Worm (Caenorhabditis elegans) whole organism, young adult: ENCODE measurements around the gene ddx-46.

Experiments
- B0019.2 ChIP-seq: fragments of 200-800 bp; sonication (Bioruptor generic); conservative IDR thresholded peaks from 2 replicates; pipeline ENCODE4 v1.3.6; 2022; ENCODE audit warnings: missing genetic modification reagents, missing genetic modification characterization, missing compliant biosample characterization
- B0336.3 ChIP-seq: fragments of 200-800 bp; sonication (Bioruptor generic); IDR thresholded peaks from 2 replicates; pipeline ENCODE4 v1.3.6; 2022; ENCODE audit warnings: missing genetic modification characterization, missing compliant biosample characterization
- C06A6.2 ChIP-seq: fragments of 200-800 bp; sonication (Bioruptor generic); conservative IDR thresholded peaks from 2 replicates; pipeline ENCODE4 v1.3.6; 2022; ENCODE audit warnings: missing genetic modification characterization, missing compliant biosample characterization
- C17E4.6 ChIP-seq: fragments of 200-800 bp; sonication (Bioruptor generic); IDR thresholded peaks from 2 replicates; pipeline ENCODE4 v1.3.6; 2022; ENCODE audit warnings: missing genetic modification reagents, missing genetic modification characterization, missing compliant biosample characterization
- F10E7.11 ChIP-seq: sonication (generic microtip); optimal IDR thresholded peaks from 2 replicates; lab custom pipeline; 2017; ENCODE audit warnings: mild to moderate bottlenecking, missing genetic modification characterization, moderate library complexity, missing compliant biosample characterization
- F23B12.7 ChIP-seq: sonication (generic microtip); optimal IDR thresholded peaks from 2 replicates; lab custom pipeline; 2017; ENCODE audit warnings: missing genetic modification characterization, mild to moderate bottlenecking, missing compliant biosample characterization, antibody characterized with exemption, moderate library complexity; ENCODE audit not compliant: insufficient read depth
- F33H1.4 ChIP-seq: fragments of 200-800 bp; sonication (Bioruptor generic); IDR thresholded peaks from 2 replicates; pipeline ENCODE4 v1.3.6; 2022; ENCODE audit warnings: missing genetic modification reagents, missing genetic modification characterization, missing compliant biosample characterization
- F37B4.10 ChIP-seq: fragments of 200-800 bp; sonication (Bioruptor generic); IDR thresholded peaks from 2 replicates; pipeline ENCODE4 v1.3.6; 2022; ENCODE audit warnings: missing genetic modification characterization, missing compliant biosample characterization
- F57A8.1 ChIP-seq: fragments of 200-800 bp; sonication (Bioruptor generic); optimal IDR thresholded peaks from 2 replicates; lab custom pipeline; 2018; ENCODE audit warnings: mild to moderate bottlenecking, missing genetic modification characterization, moderate library complexity, missing compliant biosample characterization
- K11D2.4 ChIP-seq: fragments of 200-800 bp; sonication (Bioruptor generic); IDR thresholded peaks from 2 replicates; pipeline ENCODE4 v1.3.6; 2022; ENCODE audit warnings: missing genetic modification reagents, missing genetic modification characterization, missing compliant biosample characterization
- T26A5.8 ChIP-seq: sonication (generic microtip); optimal IDR thresholded peaks from 2 replicates; lab custom pipeline; 2016; ENCODE audit warnings: missing genetic modification characterization, missing compliant biosample characterization
- Y79H2A.3 ChIP-seq: fragments of 200-800 bp; sonication (Bioruptor generic); conservative IDR thresholded peaks from 2 replicates; pipeline ENCODE4 v1.3.6; 2022; ENCODE audit warnings: missing genetic modification reagents, missing genetic modification characterization, missing compliant biosample characterization
- Y95B8A.8 ChIP-seq: fragments of 200-800 bp; sonication (Bioruptor generic); IDR thresholded peaks from 2 replicates; pipeline ENCODE4 v1.3.6; 2022; ENCODE audit warnings: missing genetic modification reagents, missing genetic modification characterization, missing compliant biosample characterization
- akir-1 ChIP-seq: fragments of 200-800 bp; sonication (Bioruptor generic); optimal IDR thresholded peaks from 2 replicates; lab custom pipeline; 2018; ENCODE audit warnings: mild to moderate bottlenecking, missing genetic modification characterization, moderate library complexity, missing compliant biosample characterization
- aptf-3 ChIP-seq: fragments of 200-800 bp; sonication (Bioruptor generic); IDR thresholded peaks from 2 replicates; pipeline ENCODE4 v1.3.6; 2022; ENCODE audit warnings: missing genetic modification characterization, missing compliant biosample characterization
- atf-7 ChIP-seq: sonication (generic microtip); optimal IDR thresholded peaks from 2 replicates; lab custom pipeline; 2017; ENCODE audit warnings: mild to moderate bottlenecking, missing genetic modification characterization, missing compliant biosample characterization
- attf-3 ChIP-seq: fragments of 200-800 bp; sonication (Bioruptor generic); conservative IDR thresholded peaks from 2 replicates; pipeline ENCODE4 v1.3.6; 2022; ENCODE audit warnings: missing genetic modification reagents, missing genetic modification characterization, missing compliant biosample characterization
- attf-5 ChIP-seq: fragments of 200-800 bp; sonication (Bioruptor generic); optimal IDR thresholded peaks from 2 replicates; lab custom pipeline; 2018; ENCODE audit warnings: mild to moderate bottlenecking, missing genetic modification characterization, missing compliant biosample characterization
- bed-1 ChIP-seq: fragments of 200-800 bp; sonication (Bioruptor generic); IDR thresholded peaks from 2 replicates; pipeline ENCODE4 v1.3.6; 2022; ENCODE audit warnings: missing genetic modification reagents, missing genetic modification characterization, missing compliant biosample characterization
- die-1 ChIP-seq: sonication (generic microtip); optimal IDR thresholded peaks from 2 replicates; lab custom pipeline; 2016; ENCODE audit warnings: missing genotype, mild to moderate bottlenecking, missing genetic modification characterization, missing compliant biosample characterization
- dox-1 ChIP-seq: fragments of 200-800 bp; sonication (Bioruptor generic); IDR thresholded peaks from 2 replicates; pipeline ENCODE4 v1.3.6; 2022; ENCODE audit warnings: missing genetic modification reagents, missing genetic modification characterization, missing compliant biosample characterization
- egl-18 ChIP-seq: fragments of 200-800 bp; sonication (Bioruptor generic); IDR thresholded peaks from 2 replicates; pipeline ENCODE4 v1.3.6; 2022; ENCODE audit warnings: missing genetic modification reagents, missing genetic modification characterization, missing compliant biosample characterization
- egrh-3 ChIP-seq: fragments of 200-800 bp; sonication (Bioruptor generic); IDR thresholded peaks from 2 replicates; pipeline ENCODE4 v1.3.6; 2022; ENCODE audit warnings: missing genetic modification reagents, missing genetic modification characterization, missing compliant biosample characterization
- fkh-3 ChIP-seq: sonication (generic microtip); optimal IDR thresholded peaks from 2 replicates; lab custom pipeline; 2016; ENCODE audit warnings: mild to moderate bottlenecking, missing genetic modification characterization, missing compliant biosample characterization
- hlh-12 ChIP-seq: sonication (generic microtip); optimal IDR thresholded peaks from 2 replicates; lab custom pipeline; 2016; ENCODE audit warnings: missing genetic modification characterization, missing compliant biosample characterization
- hmg-1.2 ChIP-seq: fragments of 200-800 bp; sonication (Bioruptor generic); IDR thresholded peaks from 2 replicates; pipeline ENCODE4 v1.3.6; 2022; ENCODE audit warnings: missing genetic modification reagents, missing genetic modification characterization, missing compliant biosample characterization
- lin-40 ChIP-seq: sonication (generic microtip); optimal IDR thresholded peaks from 2 replicates; lab custom pipeline; 2016; ENCODE audit warnings: missing genetic modification characterization, mild to moderate bottlenecking, missing compliant biosample characterization, missing genotype, missing genetic modification reagents
- lin-54 ChIP-seq: fragments of 200-800 bp; sonication (Bioruptor generic); optimal IDR thresholded peaks from 2 replicates; lab custom pipeline; 2018; ENCODE audit warnings: mild to moderate bottlenecking, missing genetic modification characterization, missing compliant biosample characterization
- lir-1 ChIP-seq: fragments of 200-800 bp; sonication (Bioruptor generic); conservative IDR thresholded peaks from 2 replicates; pipeline ENCODE4 v1.3.6; 2022; ENCODE audit warnings: missing genetic modification reagents, missing genetic modification characterization, missing compliant biosample characterization
- lsl-1 ChIP-seq: fragments of 200-800 bp; sonication (Bioruptor generic); optimal IDR thresholded peaks from 2 replicates; lab custom pipeline; 2018; ENCODE audit warnings: mild to moderate bottlenecking, missing genetic modification characterization, moderate library complexity, missing compliant biosample characterization
- lsy-27 ChIP-seq: sonication (generic microtip); optimal IDR thresholded peaks from 2 replicates; lab custom pipeline; 2017; ENCODE audit warnings: missing genetic modification characterization, mild to moderate bottlenecking, missing compliant biosample characterization, antibody characterized with exemption, missing genotype, borderline replicate concordance; ENCODE audit not compliant: insufficient read depth
- nfya-2 ChIP-seq: fragments of 200-800 bp; sonication (Bioruptor generic); IDR thresholded peaks from 2 replicates; pipeline ENCODE4 v1.3.6; 2022; ENCODE audit warnings: missing genetic modification reagents, missing genetic modification characterization, missing compliant biosample characterization
- nfyb-1 ChIP-seq: fragments of 200-800 bp; sonication (Bioruptor generic); IDR thresholded peaks from 2 replicates; pipeline ENCODE4 v1.3.6; 2022; ENCODE audit warnings: missing genetic modification reagents, missing genetic modification characterization, missing compliant biosample characterization
- nhr-120 ChIP-seq: fragments of 200-800 bp; sonication (Bioruptor generic); IDR thresholded peaks from 2 replicates; pipeline ENCODE4 v1.3.6; 2022; ENCODE audit warnings: missing genetic modification characterization, missing compliant biosample characterization
- nhr-27 ChIP-seq: fragments of 200-800 bp; sonication (Bioruptor generic); optimal IDR thresholded peaks from 2 replicates; lab custom pipeline; 2018; ENCODE audit warnings: mild to moderate bottlenecking, missing genetic modification characterization, moderate library complexity, missing compliant biosample characterization
- nhr-80 ChIP-seq: sonication (generic microtip); optimal IDR thresholded peaks from 2 replicates; lab custom pipeline; 2016; ENCODE audit warnings: missing genetic modification characterization, missing compliant biosample characterization
- nhr-90 ChIP-seq: sonication (generic microtip); optimal IDR thresholded peaks from 2 replicates; lab custom pipeline; 2016; ENCODE audit warnings: missing genotype, mild to moderate bottlenecking, missing genetic modification characterization, missing compliant biosample characterization
- rcor-1 ChIP-seq: fragments of 200-800 bp; sonication (Bioruptor generic); IDR thresholded peaks from 2 replicates; pipeline ENCODE4 v1.3.6; 2022; ENCODE audit warnings: missing genetic modification reagents, missing genetic modification characterization, missing compliant biosample characterization
- rpc-1 ChIP-seq, 2 experiments: fragments of 150-350 bp in 1 of 2; sonication (generic microtip) in 1 of 2; optimal IDR thresholded peaks; 2 replicates each; lab custom pipeline; 2014 to 2018; ENCODE audit warnings: missing biosample characterization in 1 of 2, missing genetic modification characterization in 1 of 2, missing genetic modification reagents in 1 of 2, missing genotype in 1 of 2
- snpc-1.1 ChIP-seq: sonication (generic microtip); optimal IDR thresholded peaks from 2 replicates; lab custom pipeline; 2017; ENCODE audit warnings: missing genetic modification characterization, mild to moderate bottlenecking, missing compliant biosample characterization, antibody characterized with exemption, moderate library complexity, missing genotype, missing genetic modification reagents; ENCODE audit not compliant: insufficient read depth
- sptf-2 ChIP-seq: fragments of 200-800 bp; sonication (Bioruptor generic); optimal IDR thresholded peaks from 2 replicates; lab custom pipeline; 2018; ENCODE audit warnings: mild to moderate bottlenecking, missing genetic modification characterization, missing compliant biosample characterization
- unc-130 ChIP-seq: sonication (generic microtip); optimal IDR thresholded peaks from 2 replicates; lab custom pipeline; 2016; ENCODE audit warnings: missing genetic modification reagents, missing genetic modification characterization, missing compliant biosample characterization
- zfh-2 ChIP-seq: fragments of 200-800 bp; sonication (Bioruptor generic); conservative IDR thresholded peaks from 2 replicates; pipeline ENCODE4 v1.3.6; 2022; ENCODE audit warnings: missing genetic modification reagents, missing genetic modification characterization, missing compliant biosample characterization
- zim-3 ChIP-seq: sonication (generic microtip); optimal IDR thresholded peaks from 2 replicates; lab custom pipeline; 2017; ENCODE audit warnings: mild to moderate bottlenecking, missing genetic modification characterization, moderate library complexity, missing compliant biosample characterization
- ztf-22 ChIP-seq: fragments of 200-800 bp; sonication (Bioruptor generic); optimal IDR thresholded peaks from 2 replicates; lab custom pipeline; 2018; ENCODE audit warnings: mild to moderate bottlenecking, missing genetic modification characterization, moderate library complexity, missing compliant biosample characterization
- ztf-25 ChIP-seq: fragments of 200-800 bp; sonication (Bioruptor generic); IDR thresholded peaks from 2 replicates; pipeline ENCODE4 v1.3.6; 2022; ENCODE audit warnings: missing genetic modification reagents, missing genetic modification characterization, missing compliant biosample characterization
- ztf-3 ChIP-seq: fragments of 200-800 bp; sonication (Bioruptor generic); optimal IDR thresholded peaks from 2 replicates; lab custom pipeline; 2018; ENCODE audit warnings: mild to moderate bottlenecking, missing genetic modification characterization, missing compliant biosample characterization

The ddx-46 gene

ce11 chrIV:1261930-1262329, 47.5 kb downstream of the ddx-46 start:
- TF ChIP-seq atf-7 (tag; lab: Kevin White, UChicago) (no peak), egrh-3 (no peak), F37B4.10 (no peak), B0336.3 (no peak), nhr-27 (tag; lab: Kevin White, UChicago) (no peak), Y95B8A.8 (GFP tag; lab: Robert Waterston, UW) (no peak), dox-1 (GFP tag; lab: Robert Waterston, UW) (no peak), attf-3 (no peak), T26A5.8 (no peak), zim-3 (no peak), nhr-80 (tag; lab: Kevin White, UChicago) (no peak), ztf-3 (GFP tag; lab: Kevin White, UChicago) (no peak), K11D2.4 (GFP tag; lab: Robert Waterston, UW) (no peak), akir-1 (no peak), nfyb-1 (GFP tag; lab: Robert Waterston, UW) (no peak), F57A8.1 (GFP tag; lab: Kevin White, UChicago) (no peak), lsy-27 (no peak), zfh-2 (GFP tag; lab: Robert Waterston, UW) (no peak), C17E4.6 (GFP tag; lab: Robert Waterston, UW) (no peak)

DNA sequence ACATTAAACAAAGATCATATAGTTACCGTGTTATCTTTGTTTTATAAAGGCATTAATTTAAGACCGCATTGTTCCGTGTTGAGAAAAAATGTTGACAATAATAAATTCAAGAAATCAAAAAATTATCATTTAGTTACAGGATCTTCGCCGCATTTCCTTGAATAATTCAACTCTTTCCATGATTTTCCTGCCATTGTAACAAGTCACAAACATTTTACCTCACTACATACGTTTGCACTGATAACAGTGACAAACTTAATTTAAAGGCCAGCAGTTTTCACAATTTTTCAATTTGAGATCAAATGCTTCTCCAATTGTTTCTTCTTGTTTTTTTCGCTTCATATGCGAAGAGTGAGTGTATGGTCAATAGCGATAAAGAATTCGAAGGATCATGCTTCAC, 48.4 kb downstream of the ddx-46 start, which contains the start of gene clec-169:
TSS of gene clec-169 (plus strand) at position 301 of the 400 bp plus-strand sequence.
- TF ChIP-seq attf-3 (no peak), bed-1 (GFP tag; lab: Robert Waterston, UW) (no peak), F10E7.11 (tag; lab: Kevin White, UChicago) (no peak), lir-1 (no peak), unc-130 (GFP tag; lab: Kevin White, UChicago) (no peak), Y79H2A.3 (GFP tag; lab: Robert Waterston, UW) (no peak), lsl-1 (GFP tag; lab: Kevin White, UChicago) (no peak), hlh-12 (tag; lab: Kevin White, UChicago) (no peak), rcor-1 (no peak), lin-54 (GFP tag; lab: Kevin White, UChicago) (no peak)

DNA sequence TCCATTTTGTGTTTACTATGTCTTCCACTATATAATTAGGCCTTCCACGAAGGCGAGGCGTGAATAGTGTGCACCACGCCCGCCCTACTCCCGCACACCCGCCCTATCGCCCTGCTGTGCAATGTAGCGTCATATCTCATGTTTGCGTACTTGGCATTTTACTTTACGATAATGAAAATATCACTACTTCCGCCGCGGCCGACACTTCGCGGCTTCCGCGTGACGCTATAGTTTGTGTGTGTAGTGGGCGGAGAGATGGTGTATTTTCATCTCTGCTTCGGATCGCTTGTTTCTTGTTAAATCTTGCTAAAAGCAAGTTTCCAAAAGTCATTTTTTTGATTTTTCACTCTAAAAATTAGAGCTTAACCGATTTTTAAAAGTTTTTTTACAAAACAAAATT, 49.0 kb downstream of the ddx-46 start:
- TF ChIP-seq nfya-2 (GFP tag; lab: Robert Waterston, UW) (no peak), F33H1.4 (GFP tag; lab: Robert Waterston, UW) (peak; percentile 43), egl-18 (no peak), snpc-1.1 (peak; percentile 91), nhr-120 (GFP tag; lab: Robert Waterston, UW) (no peak), die-1 (tag; lab: Kevin White, UChicago) (no peak), nhr-90 (tag; lab: Kevin White, UChicago) (no peak), aptf-3 (GFP tag; lab: Robert Waterston, UW) (no peak), F10E7.11 (tag; lab: Kevin White, UChicago) (no peak), egrh-3 (no peak), ztf-22 (no peak), rpc-1 (optimal IDR thresholded peaks at IDR 0.05; lab: Kevin White, UChicago) (no peak), rpc-1 (tag; optimal IDR thresholded peaks at IDR 0.05; lab: Kevin White, UChicago) (no peak), attf-5 (no peak), C17E4.6 (GFP tag; lab: Robert Waterston, UW) (no peak), B0336.3 (no peak), ztf-25 (GFP tag; lab: Robert Waterston, UW) (no peak), B0019.2 (GFP tag; lab: Robert Waterston, UW) (no peak), hmg-1.2 (GFP tag; lab: Robert Waterston, UW) (peak; percentile 72; the same call in 1 of the 2 replicates), zfh-2 (GFP tag; lab: Robert Waterston, UW) (no peak), lin-40 (no peak), F23B12.7 (no peak), fkh-3 (tag; lab: Kevin White, UChicago) (no peak), F57A8.1 (GFP tag; lab: Kevin White, UChicago) (no peak), C06A6.2 (no peak), sptf-2 (GFP tag; lab: Kevin White, UChicago) (no peak)
